Worm (Caenorhabditis elegans) whole organism, dauer: ENCODE results near the gene ppk-3.

Source experiments
- unc-62 ChIP-seq: sonication (generic microtip); optimal IDR thresholded peaks from 2 replicates; lab custom pipeline; 2017; ENCODE audit warnings: missing biosample characterization, missing genetic modification reagents, missing genetic modification characterization

ppk-3 gene

ce11 chrX:12940811-12941210 lies 34.6 kb downstream of the ppk-3 start, which contains the start of gene gmap-3:
Gene gmap-3 (minus strand): TSS chrX:12940958.
- TF ChIP-seq unc-62 (GFP tag; lab: Kevin White, UChicago): no peak

- no peak for TF ChIP-seq unc-62 (GFP tag; lab: Kevin White, UChicago)
Measured at ce11 chrX:12937521-12937920, 37.9 kb downstream of the ppk-3 start.

ce11 chrX:12935694-12936093 lies 39.8 kb downstream of the ppk-3 start:
- TF ChIP-seq unc-62 (GFP tag; lab: Kevin White, UChicago): no peak

- no peak for TF ChIP-seq unc-62 (GFP tag; lab: Kevin White, UChicago)
Measured at ce11 chrX:12934768-12935167, 40.7 kb downstream of the ppk-3 start, which contains the start of gene gmap-1. Gene gmap-1 (minus strand): TSS chrX:12934978.

- no peak for TF ChIP-seq unc-62 (GFP tag; lab: Kevin White, UChicago)
Measured at ce11 chrX:12929961-12930360, 45.5 kb downstream of the ppk-3 start, which contains the start of gene C34E7.3. Gene C34E7.3 (plus strand): TSS chrX:12930261.

- TF ChIP-seq unc-62 (GFP tag; lab: Kevin White, UChicago): no peak
Measured at ce11 chrX:12928753-12929152, 46.7 kb downstream of the ppk-3 start.

- TF ChIP-seq unc-62 (GFP tag; lab: Kevin White, UChicago): no peak
Measured at ce11 chrX:12926998-12927397, 48.4 kb downstream of the ppk-3 start.
